Worm (Caenorhabditis elegans): ENCODE results near the gene twk-26.

DNA sequence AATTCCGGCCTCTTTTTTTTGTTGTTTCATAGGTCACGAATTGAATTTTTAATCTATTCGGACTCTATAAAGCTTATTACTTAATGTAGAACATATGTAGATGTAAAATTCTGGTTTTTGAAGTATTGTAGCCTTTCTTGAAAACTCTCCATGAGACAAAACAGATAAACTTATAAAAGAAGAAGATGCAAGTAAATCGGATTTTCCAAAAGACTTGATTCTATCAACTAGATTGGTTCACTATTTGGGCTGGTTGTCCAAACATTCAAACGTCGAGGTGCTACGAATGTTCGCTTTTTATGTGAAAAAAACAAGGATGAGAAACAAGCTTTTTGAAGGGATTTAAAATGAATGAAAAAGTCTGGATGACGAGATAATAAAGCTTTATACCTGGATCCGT, 14.6 kb downstream of the twk-26 start:
- TF ChIP-seq T22C8.4 (GFP tag; IDR thresholded peaks at IDR 0.05) (no peak), ztf-29 (GFP tag; IDR thresholded peaks at IDR 0.05) (no peak), med-1 (GFP tag; optimal IDR thresholded peaks at IDR 0.05; ENCODE audit: insufficient read depth) (no peak), ztf-23 (GFP tag; IDR thresholded peaks at IDR 0.05) (no peak), klf-2 (GFP tag; conservative IDR thresholded peaks at IDR 0.05) (no peak)
